Worm (Caenorhabditis elegans): ENCODE data around the gene C17F4.7.
"Not testable (repeated sequence)": the region's sequence is repeated elsewhere in the genome, so short reads cannot be mapped to it uniquely, and the experiment has no call there.

C17F4.7 gene

DNA sequence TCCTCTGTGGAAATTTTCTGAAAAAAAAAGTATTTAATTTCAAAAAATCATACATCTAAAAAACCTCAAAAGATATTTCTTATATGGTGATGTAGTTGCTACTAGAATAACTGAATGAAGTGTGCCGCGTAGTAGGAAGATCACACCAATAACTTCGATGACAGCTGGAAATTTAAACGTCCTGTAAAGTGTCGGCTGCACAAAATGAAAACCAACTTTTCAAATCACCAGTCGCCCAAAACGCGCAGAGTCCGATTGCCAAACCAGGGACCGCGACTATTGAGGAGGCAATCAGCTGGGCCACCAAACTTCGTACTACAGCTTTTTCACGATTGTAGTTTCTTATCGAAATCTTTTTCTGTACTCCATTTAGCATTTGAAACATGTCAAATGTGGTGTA lies 44.6 kb downstream of the C17F4.7 start, which contains the start of gene sri-48:
sri-48 (minus strand) TSS at position 101 of the 400 bp plus-strand sequence.
- TF ChIP-seq C04F5.9, fos-1, lsy-2 (tag; optimal IDR thresholded peaks at IDR 0.05): not testable (repeated sequence)

DNA sequence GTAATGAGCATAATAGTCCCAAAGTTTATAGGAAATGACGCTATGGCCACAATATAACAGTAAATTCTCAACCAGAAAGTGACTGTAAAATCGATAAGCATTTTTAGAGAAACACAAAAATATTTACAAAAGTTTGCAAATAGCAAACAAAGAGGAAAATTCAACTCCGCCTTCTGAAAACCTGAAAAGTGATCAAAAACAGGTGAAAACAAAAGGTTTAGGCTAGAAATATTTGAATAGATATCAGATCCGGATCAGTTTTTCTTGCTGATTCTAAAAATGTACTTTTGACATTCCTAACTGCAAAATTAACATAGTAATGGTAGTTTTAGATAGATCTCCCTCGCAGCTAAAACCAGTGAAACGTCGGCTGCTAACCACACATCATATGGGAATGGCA lies 46.8 kb downstream of the C17F4.7 start, which contains the start of gene sri-51:
sri-51 (minus strand) TSS at position 101 of the 400 bp plus-strand sequence.
- no peak for TF ChIP-seq nhr-77 (tag; optimal IDR thresholded peaks at IDR 0.05)
- no peak for TF ChIP-seq ceh-88 (GFP tag; IDR thresholded peaks at IDR 0.05)
- TF ChIP-seq lin-14 (GFP tag; optimal IDR thresholded peaks at IDR 0.05) = no peak
- no peak for TF ChIP-seq fkh-10 (GFP tag; optimal IDR thresholded peaks at IDR 0.05)
- TF ChIP-seq dpl-1 (GFP tag; optimal IDR thresholded peaks at IDR 0.05) = no peak
- TF ChIP-seq nhr-237 (tag; optimal IDR thresholded peaks at IDR 0.05) = no peak
- TF ChIP-seq aha-1 (tag; optimal IDR thresholded peaks at IDR 0.05) = no peak
- no peak for TF ChIP-seq hlh-4 (tag; optimal IDR thresholded peaks at IDR 0.05)
- TF ChIP-seq ces-1 (GFP tag; optimal IDR thresholded peaks at IDR 0.05) = no peak
- TF ChIP-seq C16A3.4 (tag; optimal IDR thresholded peaks at IDR 0.05) = no peak
- no peak for TF ChIP-seq lsy-2 (tag; optimal IDR thresholded peaks at IDR 0.05)
- no peak for TF ChIP-seq elt-2 (tag; optimal IDR thresholded peaks at IDR 0.05)

DNA sequence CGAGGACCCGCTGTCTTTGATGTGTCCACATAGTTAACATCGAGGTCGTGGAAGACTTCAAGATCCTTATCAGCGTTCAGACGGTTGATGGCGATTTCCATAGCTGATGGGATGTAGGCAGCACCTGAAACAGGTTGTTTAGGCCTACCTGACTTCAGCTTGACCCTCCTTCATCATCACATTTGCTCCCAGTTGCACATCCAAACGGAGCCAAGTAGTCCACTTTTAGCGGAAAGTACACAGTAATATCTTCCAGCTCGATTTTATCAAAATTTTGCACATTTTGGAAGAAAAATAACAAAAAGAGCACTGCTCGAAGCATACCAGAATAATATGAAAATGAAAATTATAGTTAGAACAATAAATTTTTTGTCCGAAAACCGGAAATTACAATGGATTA lies 48.8 kb downstream of the C17F4.7 start, which contains the start of gene gcy-15:
gcy-15 (minus strand) TSS at position 101 of the 400 bp plus-strand sequence.
- TF ChIP-seq tbx-2 (tag; optimal IDR thresholded peaks at IDR 0.05) (no peak), ceh-82 (tag; optimal IDR thresholded peaks at IDR 0.05) (no peak), sox-4 (tag; optimal IDR thresholded peaks at IDR 0.05) (no peak), Y116A8C.19 (tag; optimal IDR thresholded peaks at IDR 0.05; ENCODE audit: borderline replicate concordance) (no peak), F16B12.6 (tag; optimal IDR thresholded peaks at IDR 0.05) (no peak)

DNA sequence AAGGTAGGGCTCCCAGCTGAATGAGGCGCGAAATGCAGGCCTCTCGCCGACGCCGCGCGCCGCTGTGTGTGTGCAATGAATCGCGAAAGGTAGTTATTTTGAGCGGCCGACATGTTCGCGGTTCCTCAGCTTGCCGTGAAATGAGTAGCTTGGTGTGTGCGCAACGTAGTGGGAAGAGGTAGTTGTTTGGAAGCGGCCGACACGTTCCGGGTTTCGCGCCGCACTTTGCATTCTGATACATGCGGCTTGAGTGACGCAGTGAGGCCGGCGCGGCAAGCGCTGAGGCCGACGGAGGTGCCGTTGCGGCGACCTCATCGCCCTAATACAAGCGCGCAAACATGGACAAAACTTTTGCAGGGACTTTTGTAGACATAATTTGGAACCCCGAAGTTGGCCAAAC lies 50.1 kb downstream of the C17F4.7 start:
- TF ChIP-seq elt-2 (tag; optimal IDR thresholded peaks at IDR 0.05) (no peak), fkh-4 (tag; optimal IDR thresholded peaks at IDR 0.05; ENCODE audit: borderline replicate concordance) (no peak), dpl-1 (GFP tag; optimal IDR thresholded peaks at IDR 0.05) (no peak), nhr-11 (tag; optimal IDR thresholded peaks at IDR 0.05) (no peak), efl-1 (optimal IDR thresholded peaks at IDR 0.05) (no peak), efl-1 (GFP tag; optimal IDR thresholded peaks at IDR 0.05 in 1 of 2) (no peak), F16B12.6 (tag; optimal IDR thresholded peaks at IDR 0.05) (no peak), ztf-4 (tag; optimal IDR thresholded peaks at IDR 0.05) (no peak), alr-1 (tag; optimal IDR thresholded peaks at IDR 0.05; ENCODE audit: borderline replicate concordance) (no peak), mep-1 (tag; optimal IDR thresholded peaks at IDR 0.05) (no peak), lin-14 (GFP tag; optimal IDR thresholded peaks at IDR 0.05) (no peak), vab-15 (tag; optimal IDR thresholded peaks at IDR 0.05) (no peak), isw-1 (GFP tag; IDR thresholded peaks at IDR 0.05) (no peak), ets-5 (GFP tag; IDR thresholded peaks at IDR 0.05) (no peak), lin-15B (tag; optimal IDR thresholded peaks at IDR 0.05) (no peak), mef-2 (tag; optimal IDR thresholded peaks at IDR 0.05) (no peak), unc-62 (GFP tag; optimal IDR thresholded peaks at IDR 0.05) (no peak), nhr-19 (GFP tag; conservative IDR thresholded peaks at IDR 0.05) (no peak), efl-3 (GFP tag; optimal IDR thresholded peaks at IDR 0.05) (no peak)
